Worm (Caenorhabditis elegans): ENCODE data around the gene ufbp-1.
A peak's percentile ranks its signal among the peaks of the same experiment; 100 is the strongest.

Gene ufbp-1

DNA sequence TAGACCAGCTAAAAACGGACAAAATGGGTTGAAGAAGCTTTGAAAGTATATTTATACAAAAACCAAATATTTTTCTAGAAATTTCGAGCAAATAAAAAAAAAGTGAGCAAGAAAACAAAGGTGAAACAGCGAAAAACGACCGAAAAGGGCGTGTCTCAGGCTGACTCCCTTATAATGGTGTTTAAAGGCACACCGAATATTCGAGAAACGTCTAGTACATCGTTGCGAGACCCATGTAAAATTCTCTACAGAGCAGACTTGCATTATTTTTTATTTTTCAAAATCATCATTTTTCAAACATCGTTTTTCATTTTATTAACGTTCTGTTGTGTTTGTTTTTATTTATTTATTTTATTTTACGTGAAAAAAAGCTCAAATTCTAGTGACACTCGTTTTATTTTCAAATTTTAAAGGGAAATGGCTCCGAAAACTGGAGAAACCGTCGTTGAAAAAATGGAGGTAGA lies 3.6 kb upstream of the ufbp-1 start, which contains the start of gene rpn-3 (continued):
- peak; percentile 100 for TF ChIP-seq F33H1.4 (GFP tag; IDR thresholded peaks at IDR 0.05)
- peak; percentile 81 for TF ChIP-seq pha-4 (tag; optimal IDR thresholded peaks at IDR 0.05)
- TF ChIP-seq tlf-1 (GFP tag; optimal IDR thresholded peaks at IDR 0.05): peak; percentile 96
- TF ChIP-seq sptf-2 (GFP tag; optimal IDR thresholded peaks at IDR 0.05): no peak
- TF ChIP-seq F39B2.1 (GFP tag; IDR thresholded peaks at IDR 0.05): 0 out of 2 replicates have a peak, but pooled peaks have one; percentile 71
- no peak for TF ChIP-seq die-1 (tag; optimal IDR thresholded peaks at IDR 0.05)
- TF ChIP-seq dox-1 (GFP tag; IDR thresholded peaks at IDR 0.05): peak; percentile 84
- peak; percentile 85 for TF ChIP-seq F22D6.2 (tag; optimal IDR thresholded peaks at IDR 0.05)
- peak; percentile 78 for TF ChIP-seq ztf-26 (tag; optimal IDR thresholded peaks at IDR 0.05)
- no peak for TF ChIP-seq akir-1 (GFP tag; optimal IDR thresholded peaks at IDR 0.05)
- no peak for TF ChIP-seq ztf-18 (tag; optimal IDR thresholded peaks at IDR 0.05)
- no peak for TF ChIP-seq egl-18 (GFP tag; IDR thresholded peaks at IDR 0.05)
- TF ChIP-seq K11D2.4 (GFP tag; IDR thresholded peaks at IDR 0.05): peak; percentile 93
- no peak for TF ChIP-seq egrh-3 (GFP tag; IDR thresholded peaks at IDR 0.05)
- peak; percentile 76; the same call in 1 of the 2 replicates for TF ChIP-seq bed-2 (GFP tag; IDR thresholded peaks at IDR 0.05)
- peak; percentile 83 for TF ChIP-seq lir-1 (GFP tag; conservative IDR thresholded peaks at IDR 0.05)
- TF ChIP-seq lin-35 (GFP tag; optimal IDR thresholded peaks at IDR 0.05): peak in 2 of 3 experiments; percentile 66 to 92
- TF ChIP-seq B0261.1 (tag; optimal IDR thresholded peaks at IDR 0.05): peak; percentile 28
- no peak for TF ChIP-seq nhr-27 (tag; optimal IDR thresholded peaks at IDR 0.05)
- peak; percentile 49 for TF ChIP-seq ztf-3 (GFP tag; optimal IDR thresholded peaks at IDR 0.05)
- TF ChIP-seq lin-54 (GFP tag; optimal IDR thresholded peaks at IDR 0.05): peak; percentile 95
- peak; percentile 77 for TF ChIP-seq gei-17 (GFP tag; optimal IDR thresholded peaks at IDR 0.05)
- TF ChIP-seq cebp-2 (GFP tag; IDR thresholded peaks at IDR 0.05): no peak
- TF ChIP-seq snpc-3.4 (tag; optimal IDR thresholded peaks at IDR 0.05): peak; percentile 93
- peak; percentile 19 for TF ChIP-seq nhr-80 (tag; optimal IDR thresholded peaks at IDR 0.05)
- no peak for TF ChIP-seq T26A5.8 (tag; optimal IDR thresholded peaks at IDR 0.05)
- no peak for TF ChIP-seq lsy-27 (tag; optimal IDR thresholded peaks at IDR 0.05; ENCODE audit: borderline replicate concordance, insufficient read depth)
- TF ChIP-seq Y56A3A.18 (GFP tag; IDR thresholded peaks at IDR 0.05): peak; percentile 71
- TF ChIP-seq hmg-1.2 (GFP tag; IDR thresholded peaks at IDR 0.05): peak; percentile 74
- no peak for TF ChIP-seq zfh-2 (GFP tag; conservative IDR thresholded peaks at IDR 0.05)
- peak; percentile 80 for TF ChIP-seq K12H6.12 (tag; optimal IDR thresholded peaks at IDR 0.05)
- TF ChIP-seq attf-3 (GFP tag; conservative IDR thresholded peaks at IDR 0.05): peak; percentile 84
- no peak for TF ChIP-seq ztf-22 (GFP tag; optimal IDR thresholded peaks at IDR 0.05)
- TF ChIP-seq hsf-1 (GFP tag; IDR thresholded peaks at IDR 0.05): peak; percentile 100
- TF ChIP-seq hmg-20 (GFP tag; IDR thresholded peaks at IDR 0.05): 0 out of 2 replicates have a peak, but pooled peaks have one; percentile 68
- no peak for TF ChIP-seq ztf-25 (GFP tag; IDR thresholded peaks at IDR 0.05)
- peak; percentile 38 for TF ChIP-seq snpc-4 (GFP tag; optimal IDR thresholded peaks at IDR 0.05)
- TF ChIP-seq snpc-4 (tag; optimal IDR thresholded peaks at IDR 0.05): peak; percentile 46 to 84 (median 66)
- peak; percentile 91 for TF ChIP-seq F49E8.2 (tag; optimal IDR thresholded peaks at IDR 0.05; ENCODE audit: insufficient read depth)
- TF ChIP-seq Y95B8A.8 (GFP tag; IDR thresholded peaks at IDR 0.05): peak; percentile 75; the same call in 1 of the 2 replicates
- peak; percentile 67; the same call in 1 of the 2 replicates for TF ChIP-seq egl-44 (GFP tag; IDR thresholded peaks at IDR 0.05)
- TF ChIP-seq zim-3 (tag; optimal IDR thresholded peaks at IDR 0.05): no peak
